Worm (Caenorhabditis elegans) whole organism, late embryonic: Measurements from ENCODE around the gene fan-1.

Experiments used
- C08G9.2 ChIP-seq: sonication (generic microtip); optimal IDR thresholded peaks from 2 replicates; lab custom pipeline; 2016; ENCODE audit warnings: mild to moderate bottlenecking, missing genetic modification characterization, moderate library complexity, missing compliant biosample characterization
- C38D4.7 ChIP-seq: fragments of 200-800 bp; sonication (Bioruptor generic); optimal IDR thresholded peaks from 2 replicates; lab custom pipeline; 2018; ENCODE audit warnings: mild to moderate bottlenecking, missing genetic modification characterization, moderate library complexity, missing compliant biosample characterization
- K02D7.2 ChIP-seq: sonication (generic microtip); optimal IDR thresholded peaks from 2 replicates; lab custom pipeline; 2017; ENCODE audit warnings: mild to moderate bottlenecking, missing genetic modification characterization, missing compliant biosample characterization
- K09A11.1 ChIP-seq: sonication (generic microtip); optimal IDR thresholded peaks from 2 replicates; lab custom pipeline; 2017; ENCODE audit warnings: antibody characterized with exemption, mild to moderate bottlenecking, missing genetic modification characterization, missing compliant biosample characterization; ENCODE audit not compliant: insufficient read depth
- T23F11.4 ChIP-seq: fragments of 200-800 bp; sonication (Bioruptor generic); optimal IDR thresholded peaks from 2 replicates; lab custom pipeline; 2018; ENCODE audit warnings: mild to moderate bottlenecking, missing genetic modification characterization, missing compliant biosample characterization
- ama-1 ChIP-seq: fragments of 150-350 bp; optimal IDR thresholded peaks from 2 replicates; lab custom pipeline; 2014
- ceh-14 ChIP-seq: sonication (generic microtip); optimal IDR thresholded peaks from 2 replicates; lab custom pipeline; 2016; ENCODE audit warnings: missing genotype, missing genetic modification characterization, missing compliant biosample characterization
- ceh-18 ChIP-seq: sonication (generic microtip); optimal IDR thresholded peaks from 2 replicates; lab custom pipeline; 2016; ENCODE audit warnings: missing genetic modification characterization, missing compliant biosample characterization
- ceh-22 ChIP-seq: sonication (generic microtip); optimal IDR thresholded peaks from 2 replicates; lab custom pipeline; 2017; ENCODE audit warnings: missing biosample characterization, missing genetic modification characterization
- ceh-30 ChIP-seq: fragments of 150-350 bp; optimal IDR thresholded peaks from 2 replicates; lab custom pipeline; 2014; ENCODE audit warnings: missing biosample characterization, missing genetic modification characterization
- ceh-31 ChIP-seq: sonication (generic microtip); optimal IDR thresholded peaks from 2 replicates; lab custom pipeline; 2016; ENCODE audit warnings: missing genetic modification characterization, missing compliant biosample characterization
- ceh-34 ChIP-seq: sonication (generic microtip); optimal IDR thresholded peaks from 2 replicates; lab custom pipeline; 2016; ENCODE audit warnings: mild to moderate bottlenecking, missing genetic modification characterization, missing compliant biosample characterization
- ceh-45 ChIP-seq: fragments of 200-800 bp; sonication (Bioruptor generic); IDR thresholded peaks from 2 replicates; pipeline ENCODE4 v1.3.6; 2022; ENCODE audit warnings: missing genetic modification reagents, missing genetic modification characterization, missing compliant biosample characterization
- ceh-6 ChIP-seq: fragments of 200-800 bp; sonication (Bioruptor generic); optimal IDR thresholded peaks from 2 replicates; lab custom pipeline; 2018; ENCODE audit warnings: mild to moderate bottlenecking, missing genetic modification characterization, missing compliant biosample characterization
- ceh-9 ChIP-seq: sonication (generic microtip); optimal IDR thresholded peaks from 2 replicates; lab custom pipeline; 2016; ENCODE audit warnings: mild to moderate bottlenecking, missing genetic modification characterization, inconsistent platforms, missing compliant biosample characterization
- che-1 ChIP-seq: sonication (generic microtip); optimal IDR thresholded peaks from 2 replicates; lab custom pipeline; 2016; ENCODE audit warnings: mild to moderate bottlenecking, missing genetic modification characterization, missing compliant biosample characterization
- dmd-4 ChIP-seq: sonication (generic microtip); optimal IDR thresholded peaks from 2 replicates; lab custom pipeline; 2016; ENCODE audit warnings: borderline replicate concordance, missing genetic modification characterization, missing compliant biosample characterization
- dve-1 ChIP-seq: sonication (generic microtip); optimal IDR thresholded peaks from 2 replicates; lab custom pipeline; 2017; ENCODE audit warnings: antibody characterized with exemption, mild to moderate bottlenecking, missing genetic modification characterization, missing compliant biosample characterization
- elt-2 ChIP-seq: sonication (generic microtip); optimal IDR thresholded peaks from 2 replicates; lab custom pipeline; 2016; ENCODE audit warnings: missing genetic modification reagents, missing genetic modification characterization, missing compliant biosample characterization
- eyg-1 ChIP-seq: sonication (generic microtip); optimal IDR thresholded peaks from 2 replicates; lab custom pipeline; 2016; ENCODE audit warnings: missing genotype, missing genetic modification characterization, missing compliant biosample characterization
- fax-1 ChIP-seq: sonication (generic microtip); optimal IDR thresholded peaks from 2 replicates; lab custom pipeline; 2016; ENCODE audit warnings: missing genotype, missing genetic modification characterization, missing compliant biosample characterization
- gmeb-2 ChIP-seq: sonication (generic microtip); optimal IDR thresholded peaks from 2 replicates; lab custom pipeline; 2016; ENCODE audit warnings: missing genetic modification characterization, inconsistent platforms, missing compliant biosample characterization
- hlh-15 ChIP-seq: sonication (generic microtip); optimal IDR thresholded peaks from 2 replicates; lab custom pipeline; 2016; ENCODE audit warnings: missing genetic modification characterization, missing compliant biosample characterization
- hlh-30 ChIP-seq: sonication (generic microtip); optimal IDR thresholded peaks from 2 replicates; lab custom pipeline; 2017; ENCODE audit warnings: antibody characterized with exemption, missing genetic modification characterization, missing compliant biosample characterization; ENCODE audit not compliant: insufficient read depth
- hlh-6 ChIP-seq: sonication (generic microtip); optimal IDR thresholded peaks from 2 replicates; lab custom pipeline; 2016; ENCODE audit warnings: missing genotype, missing genetic modification characterization, missing compliant biosample characterization
- hlh-8 ChIP-seq: sonication (generic microtip); optimal IDR thresholded peaks from 2 replicates; lab custom pipeline; 2016; ENCODE audit warnings: missing genotype, missing genetic modification characterization, missing compliant biosample characterization
- lin-11 ChIP-seq: fragments of 200-800 bp; sonication (Bioruptor generic); optimal IDR thresholded peaks from 2 replicates; lab custom pipeline; 2018; ENCODE audit warnings: mild to moderate bottlenecking, missing genetic modification characterization, missing compliant biosample characterization
- madf-2 ChIP-seq: sonication (generic microtip); optimal IDR thresholded peaks from 2 replicates; lab custom pipeline; 2017; ENCODE audit warnings: missing genetic modification characterization, missing compliant biosample characterization
- nhr-232 ChIP-seq: sonication (generic microtip); optimal IDR thresholded peaks from 2 replicates; lab custom pipeline; 2016; ENCODE audit warnings: missing genetic modification characterization, missing compliant biosample characterization
- npax-4 ChIP-seq: sonication (generic microtip); optimal IDR thresholded peaks from 2 replicates; lab custom pipeline; 2016; ENCODE audit warnings: missing genetic modification characterization, missing compliant biosample characterization
- odd-2 ChIP-seq: sonication (generic microtip); optimal IDR thresholded peaks from 2 replicates; lab custom pipeline; 2017; ENCODE audit warnings: antibody characterized with exemption, mild to moderate bottlenecking, missing genetic modification characterization, missing compliant biosample characterization
- pha-2 ChIP-seq: sonication (generic microtip); optimal IDR thresholded peaks from 2 replicates; lab custom pipeline; 2017; ENCODE audit warnings: mild to moderate bottlenecking, missing genetic modification characterization, missing compliant biosample characterization
- pqm-1 ChIP-seq: sonication (generic microtip); optimal IDR thresholded peaks from 2 replicates; lab custom pipeline; 2016; ENCODE audit warnings: missing genetic modification characterization, missing compliant biosample characterization
- rnt-1 ChIP-seq: sonication (generic microtip); optimal IDR thresholded peaks from 2 replicates; lab custom pipeline; 2016; ENCODE audit warnings: missing genetic modification characterization, missing compliant biosample characterization
- sox-4 ChIP-seq: sonication (generic microtip); optimal IDR thresholded peaks from 2 replicates; lab custom pipeline; 2017; ENCODE audit warnings: mild to moderate bottlenecking, missing genetic modification characterization, inconsistent platforms, missing compliant biosample characterization
- syd-9 ChIP-seq: sonication (generic microtip); optimal IDR thresholded peaks from 2 replicates; lab custom pipeline; 2016; ENCODE audit warnings: mild to moderate bottlenecking, missing genetic modification characterization, moderate library complexity, missing compliant biosample characterization
- tbx-2 ChIP-seq: sonication (generic microtip); optimal IDR thresholded peaks from 2 replicates; lab custom pipeline; 2016; ENCODE audit warnings: missing genetic modification characterization, missing compliant biosample characterization
- tbx-7 ChIP-seq: sonication (generic microtip); optimal IDR thresholded peaks from 2 replicates; lab custom pipeline; 2016; ENCODE audit warnings: missing genotype, missing genetic modification characterization, missing compliant biosample characterization
- ttx-3 ChIP-seq: sonication (generic microtip); optimal IDR thresholded peaks from 2 replicates; lab custom pipeline; 2016; ENCODE audit warnings: missing genetic modification reagents, missing genetic modification characterization, missing compliant biosample characterization
- unc-55 ChIP-seq: sonication (generic microtip); optimal IDR thresholded peaks from 2 replicates; lab custom pipeline; 2017; ENCODE audit warnings: missing biosample characterization, missing genetic modification reagents, missing genetic modification characterization
- zip-5 ChIP-seq: sonication (generic microtip); optimal IDR thresholded peaks from 2 replicates; lab custom pipeline; 2016; ENCODE audit warnings: missing genetic modification characterization, missing compliant biosample characterization
- ztf-16 ChIP-seq: sonication (generic microtip); optimal IDR thresholded peaks from 2 replicates; lab custom pipeline; 2017; ENCODE audit warnings: missing genetic modification characterization, missing compliant biosample characterization

The fan-1 gene

DNA sequence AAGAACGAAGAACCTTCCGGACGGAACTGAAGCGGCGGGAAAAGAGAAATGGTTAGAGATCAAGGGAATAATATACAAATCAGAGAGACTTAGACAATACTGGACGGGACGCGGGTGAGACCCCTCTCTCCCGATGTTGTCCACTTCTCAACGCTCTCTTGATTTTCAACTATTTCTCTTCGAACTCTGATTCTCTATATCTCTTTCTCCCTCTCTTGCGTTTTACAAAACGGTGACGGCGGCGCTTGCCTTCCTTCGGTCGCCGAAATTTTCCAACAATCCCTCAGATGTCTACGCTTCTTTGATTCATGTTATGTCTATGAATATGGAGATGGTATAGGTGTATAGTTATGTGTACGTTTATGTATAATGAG lies 28.2 kb downstream of the fan-1 start (continued):
- no peak for TF ChIP-seq tbx-7 (tag; lab: Kevin White, UChicago)
- TF ChIP-seq ceh-45 (GFP tag; lab: Robert Waterston, UW): no peak
- TF ChIP-seq ceh-22 (tag; lab: Kevin White, UChicago): peak; percentile 29
- peak; percentile 23 for TF ChIP-seq ceh-30
- no peak for TF ChIP-seq dmd-4 (tag; lab: Kevin White, UChicago)
- TF ChIP-seq eyg-1 (tag; lab: Kevin White, UChicago): no peak
- TF ChIP-seq T23F11.4 (GFP tag; lab: Kevin White, UChicago): no peak
- TF ChIP-seq C08G9.2: no peak

DNA sequence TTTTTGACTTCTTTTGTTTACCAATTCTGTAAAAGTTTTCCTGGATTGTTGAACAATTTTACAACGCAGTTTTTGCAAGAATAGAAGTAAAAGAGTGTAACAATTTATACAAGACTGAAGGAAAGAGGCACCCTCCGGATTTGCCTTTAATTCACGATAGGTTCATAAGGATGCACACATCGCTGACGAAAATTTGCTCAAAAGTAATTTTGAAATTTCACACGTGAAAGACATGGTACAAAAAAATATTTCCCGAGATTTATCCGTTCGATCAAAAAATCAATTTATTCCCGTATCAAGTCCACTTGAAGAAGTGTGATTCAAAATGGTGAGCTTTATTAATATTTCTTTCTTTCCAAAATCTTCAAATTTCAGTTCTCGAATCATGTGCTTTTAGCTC lies 29.4 kb downstream of the fan-1 start, which contains the start of gene C43G2.3:
TSS of gene C43G2.3 (plus strand) at position 301 of the 400 bp plus-strand sequence.
- TF ChIP-seq ceh-18 (no peak), K09A11.1 (tag; lab: Kevin White, UChicago) (no peak), hlh-8 (tag; lab: Kevin White, UChicago) (no peak), hlh-30 (tag; lab: Kevin White, UChicago) (no peak), K02D7.2 (no peak), ceh-34 (no peak), odd-2 (tag; lab: Kevin White, UChicago) (no peak), zip-5 (tag; lab: Kevin White, UChicago) (no peak), che-1 (tag; lab: Kevin White, UChicago) (no peak), hlh-6 (no peak), unc-55 (GFP tag; lab: Kevin White, UChicago) (no peak), lin-11 (tag; lab: Kevin White, UChicago) (no peak), npax-4 (tag; lab: Kevin White, UChicago) (no peak), pqm-1 (tag; lab: Kevin White, UChicago) (no peak), sox-4 (tag; lab: Kevin White, UChicago) (no peak), ceh-6 (GFP tag; lab: Kevin White, UChicago) (no peak), ceh-9 (tag; lab: Kevin White, UChicago) (no peak)

ce11 chrIV:6581658-6582057 lies 33.2 kb downstream of the fan-1 start:
- TF ChIP-seq ceh-31 (tag; lab: Kevin White, UChicago) (no peak), gmeb-2 (no peak), ttx-3 (tag; lab: Kevin White, UChicago) (no peak), ztf-16 (tag; lab: Kevin White, UChicago) (no peak), K09A11.1 (tag; lab: Kevin White, UChicago) (no peak), ceh-22 (tag; lab: Kevin White, UChicago) (no peak), madf-2 (tag; lab: Kevin White, UChicago) (no peak), npax-4 (tag; lab: Kevin White, UChicago) (no peak), syd-9 (tag; lab: Kevin White, UChicago) (no peak), ceh-45 (GFP tag; lab: Robert Waterston, UW) (no peak), nhr-232 (tag; lab: Kevin White, UChicago) (no peak), dve-1 (tag; lab: Kevin White, UChicago) (no peak)

DNA sequence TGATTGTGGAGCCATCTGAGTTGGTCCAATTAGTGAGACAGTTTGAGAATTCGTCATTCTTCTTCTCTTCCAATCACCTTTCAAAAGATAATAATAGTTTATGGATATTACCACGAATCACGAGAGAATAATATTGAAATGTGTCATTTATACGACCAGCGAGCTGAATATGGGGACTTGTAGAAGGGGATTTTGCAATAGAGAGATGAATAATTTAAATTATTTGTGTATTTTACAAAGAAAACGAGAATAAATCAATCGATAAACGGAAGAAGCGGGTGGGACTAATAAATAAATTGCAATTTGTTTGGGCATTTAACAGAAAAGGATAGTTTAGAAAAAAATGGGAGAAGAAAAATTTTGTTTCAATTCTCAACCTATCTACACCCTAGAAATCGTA lies 34.1 kb downstream of the fan-1 start, which contains the start of gene odr-8:
TSS of gene odr-8 (minus strand) at position 101 of the 400 bp plus-strand sequence.
- TF ChIP-seq hlh-15 (tag; lab: Kevin White, UChicago) (no peak), ceh-31 (tag; lab: Kevin White, UChicago) (no peak), C38D4.7 (GFP tag; lab: Kevin White, UChicago) (no peak), syd-9 (tag; lab: Kevin White, UChicago) (no peak), npax-4 (tag; lab: Kevin White, UChicago) (no peak), rnt-1 (tag; lab: Kevin White, UChicago) (no peak), ama-1 (no peak), fax-1 (tag; lab: Kevin White, UChicago) (no peak), K09A11.1 (tag; lab: Kevin White, UChicago) (no peak), elt-2 (tag; lab: Kevin White, UChicago) (no peak), odd-2 (tag; lab: Kevin White, UChicago) (no peak), tbx-2 (no peak), ceh-14 (tag; lab: Kevin White, UChicago) (no peak), pha-2 (tag; lab: Kevin White, UChicago) (no peak), ceh-6 (GFP tag; lab: Kevin White, UChicago) (no peak)
